Worm (Caenorhabditis elegans): ENCODE measurements around the gene mrps-10.

DNA sequence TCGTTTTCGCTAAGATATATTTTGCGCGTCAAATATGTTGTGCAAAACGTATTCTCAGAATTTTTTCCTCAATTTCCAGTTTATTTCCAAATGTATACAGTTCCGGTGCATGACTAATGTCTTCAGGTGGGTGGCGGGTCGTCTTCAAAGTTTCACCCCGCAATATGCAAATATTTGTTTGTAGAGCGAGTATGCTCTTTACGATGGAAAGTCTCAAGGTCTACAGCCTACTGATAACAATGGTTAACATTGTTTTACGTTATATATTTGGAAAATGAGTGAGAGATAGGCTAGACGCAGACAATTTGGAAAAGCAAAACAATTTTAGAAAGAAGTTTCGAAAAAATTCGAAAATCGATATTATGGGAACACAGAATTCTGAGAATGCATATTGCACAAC, 8.5 kb upstream of the mrps-10 start:
- no peak for TF ChIP-seq unc-62 (GFP tag; optimal IDR thresholded peaks at IDR 0.05)
- TF ChIP-seq mep-1 (tag; optimal IDR thresholded peaks at IDR 0.05): no peak
- TF ChIP-seq unc-39 (tag; optimal IDR thresholded peaks at IDR 0.05): no peak
- no peak for TF ChIP-seq lsy-2 (tag; optimal IDR thresholded peaks at IDR 0.05)
- no peak for TF ChIP-seq elt-1 (tag; optimal IDR thresholded peaks at IDR 0.05; ENCODE audit: borderline replicate concordance, insufficient read depth)
- no peak for TF ChIP-seq nhr-12 (tag; optimal IDR thresholded peaks at IDR 0.05)
- no peak for TF ChIP-seq snpc-4 (tag; optimal IDR thresholded peaks at IDR 0.05)
- no peak for TF ChIP-seq ztf-11 (tag; optimal IDR thresholded peaks at IDR 0.05)
- TF ChIP-seq unc-120 (tag; optimal IDR thresholded peaks at IDR 0.05; ENCODE audit: poor library complexity, severe bottlenecking): no peak
- TF ChIP-seq blmp-1 (tag; optimal IDR thresholded peaks at IDR 0.05): no peak
- TF ChIP-seq lin-13 (tag; optimal IDR thresholded peaks at IDR 0.05): no peak
- no peak for TF ChIP-seq sem-2 (GFP tag; optimal IDR thresholded peaks at IDR 0.05)
- TF ChIP-seq nhr-237 (tag; optimal IDR thresholded peaks at IDR 0.05): no peak
- TF ChIP-seq nhr-76 (tag; optimal IDR thresholded peaks at IDR 0.05): no peak
